Fruit fly (Drosophila melanogaster) whole organism, prepupa: ENCODE measurements around the gene Sas-4.

ENCODE experiments used
- CG10669 ChIP-seq: fragments of 200-800 bp; sonication (Bioruptor generic); optimal IDR thresholded peaks from 3 replicates; lab custom pipeline; 2018; ENCODE audit warnings: missing biosample characterization, mild to moderate bottlenecking, missing genetic modification characterization, moderate library complexity
- CG15336 ChIP-seq: fragments of 200-800 bp; sonication (Bioruptor generic); IDR thresholded peaks from 2 replicates; pipeline ENCODE4 v1.3.6; 2022; ENCODE audit warnings: missing biosample characterization, missing genetic modification characterization
- CG3032 ChIP-seq: fragments of 200-800 bp; optimal IDR thresholded peaks from 2 replicates; lab custom pipeline; 2019; ENCODE audit warnings: missing biosample characterization, mild to moderate bottlenecking, missing genetic modification characterization, moderate library complexity
- CG32006 ChIP-seq: fragments of 200-800 bp; sonication (Bioruptor generic); optimal IDR thresholded peaks from 3 replicates; lab custom pipeline; 2017; ENCODE audit warnings: missing biosample characterization, mild to moderate bottlenecking, missing genetic modification characterization
- CG6808 ChIP-seq: fragments of 200-800 bp; sonication (Bioruptor generic); optimal IDR thresholded peaks from 3 replicates; lab custom pipeline; 2017; ENCODE audit warnings: missing biosample characterization, missing genetic modification characterization, mild to moderate bottlenecking, moderate library complexity, missing genetic modification reagents
- Hr38 ChIP-seq: sonication (Bioruptor generic); optimal IDR thresholded peaks from 2 replicates; lab custom pipeline; 2016; ENCODE audit warnings: missing biosample characterization, missing genetic modification characterization
- Met ChIP-seq: fragments of 200-800 bp; sonication (Bioruptor generic); optimal IDR thresholded peaks from 3 replicates; lab custom pipeline; 2016; ENCODE audit warnings: missing biosample characterization, missing genetic modification characterization
- OdsH ChIP-seq: fragments of 200-800 bp; sonication (Bioruptor generic); optimal IDR thresholded peaks from 3 replicates; lab custom pipeline; 2016; ENCODE audit warnings: missing biosample characterization, missing genetic modification characterization
- lz ChIP-seq: fragments of 200-800 bp; sonication (Bioruptor generic); optimal IDR thresholded peaks from 3 replicates; lab custom pipeline; 2016; ENCODE audit warnings: missing biosample characterization, missing genetic modification characterization
- svp ChIP-seq: fragments of 200-800 bp; sonication (Bioruptor generic); peaks from one replicate; lab custom pipeline; 2016; ENCODE audit warnings: missing biosample characterization, missing genetic modification characterization

DNA sequence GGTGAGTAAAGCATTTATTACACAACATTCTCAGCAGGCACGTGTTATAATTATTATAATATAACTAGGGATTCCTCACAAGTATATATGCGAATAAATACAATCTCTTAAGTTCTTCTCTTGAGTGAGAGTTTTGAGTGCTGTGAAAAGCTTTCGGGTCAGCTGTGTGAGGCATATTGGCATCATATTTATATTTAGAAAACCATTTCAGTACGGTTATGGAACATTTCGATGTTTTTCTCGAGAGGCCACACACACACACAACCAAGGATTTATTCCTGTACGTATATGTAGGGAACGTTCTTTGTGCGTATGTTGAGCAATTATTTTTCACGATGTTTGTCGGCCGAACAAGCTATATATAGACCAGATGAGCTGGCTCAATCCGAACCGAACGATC is 38.2 kb upstream of the Sas-4 start:
- TF ChIP-seq OdsH (GFP tag; lab: Kevin White, UChicago) (no peak), CG6808 (GFP tag; lab: Kevin White, UChicago) (no peak), CG32006 (GFP tag; lab: Kevin White, UChicago) (no peak), CG3032 (tag; lab: Kevin White, UChicago) (no peak), lz (no peak), CG10669 (GFP tag; lab: Kevin White, UChicago) (no peak), CG15336 (no peak), Met (no peak), Hr38 (no peak), svp (no peak)
